Fruit fly (Drosophila melanogaster) whole organism, wandering third instar larva: Measurements from ENCODE around the gene CG31441.
A peak's percentile ranks its signal among the peaks of the same experiment; 100 is the strongest.

Experiments used
- Abd-B ChIP-seq: fragments of >200 bp; optimal IDR thresholded peaks from 2 replicates; lab custom pipeline; 2017; ENCODE audit warnings: missing biosample characterization, missing genetic modification characterization
- CG32264 ChIP-seq: fragments of 200-800 bp; sonication (Bioruptor generic); optimal IDR thresholded peaks from 2 replicates; lab custom pipeline; 2016; ENCODE audit warnings: missing biosample characterization, missing genetic modification characterization
- CG9705 ChIP-seq: fragments of 200-800 bp; sonication (Bioruptor generic); optimal IDR thresholded peaks from 2 replicates; lab custom pipeline; 2018; ENCODE audit warnings: missing biosample characterization, mild to moderate bottlenecking, missing genetic modification characterization
- CrebA ChIP-seq: fragments of 200-800 bp; sonication (Bioruptor generic); optimal IDR thresholded peaks from 2 replicates; lab custom pipeline; 2016; ENCODE audit warnings: missing biosample characterization, mild to moderate bottlenecking, missing genetic modification characterization, borderline replicate concordance
- Dfd ChIP-seq: fragments of >200 bp; optimal IDR thresholded peaks from 2 replicates; lab custom pipeline; 2017; ENCODE audit warnings: missing biosample characterization, missing genetic modification characterization
- Dif ChIP-seq: fragments of 200-275, 200-300 bp; sonication (Bioruptor generic); optimal IDR thresholded peaks from 2 replicates; lab custom pipeline; 2018; ENCODE audit warnings: missing biosample characterization, missing genetic modification characterization; ENCODE audit not compliant: partially characterized antibody
- GATAd ChIP-seq: sonication (Bioruptor generic); optimal IDR thresholded peaks from 2 replicates; lab custom pipeline; 2016; ENCODE audit warnings: missing biosample characterization, missing genetic modification characterization
- HLH106 ChIP-seq: fragments of 200-800 bp; optimal IDR thresholded peaks from 3 replicates; lab custom pipeline; 2019; ENCODE audit warnings: missing biosample characterization, mild to moderate bottlenecking, missing genetic modification characterization, moderate library complexity
- Hnf4 ChIP-seq: fragments of 200-800 bp; sonication (Bioruptor generic); optimal IDR thresholded peaks from 2 replicates; lab custom pipeline; 2016; ENCODE audit warnings: missing biosample characterization, mild to moderate bottlenecking, missing genetic modification characterization
- Hr78 ChIP-seq: fragments of >200 bp; optimal IDR thresholded peaks from 2 replicates; lab custom pipeline; 2017; ENCODE audit warnings: missing biosample characterization, missing genetic modification characterization
- Hr83 ChIP-seq: fragments of 200-300 bp; sonication (Bioruptor generic); optimal IDR thresholded peaks from 2 replicates; lab custom pipeline; 2016; ENCODE audit warnings: missing biosample characterization, mild to moderate bottlenecking, missing genetic modification characterization, moderate library complexity; ENCODE audit not compliant: poor library complexity, severe bottlenecking
- Jra ChIP-seq: sonication (Bioruptor generic); optimal IDR thresholded peaks from 2 replicates; lab custom pipeline; 2016; ENCODE audit warnings: missing biosample characterization, missing genetic modification characterization
- Mio ChIP-seq: sonication (Bioruptor generic); optimal IDR thresholded peaks from 2 replicates; lab custom pipeline; 2016; ENCODE audit warnings: missing biosample characterization, missing genetic modification characterization
- Myc ChIP-seq: fragments of >200 bp; optimal IDR thresholded peaks from 2 replicates; lab custom pipeline; 2017
- N ChIP-seq: fragments of >200 bp; optimal IDR thresholded peaks from 2 replicates; lab custom pipeline; 2018; ENCODE audit warnings: missing biosample characterization, missing external identifiers, missing genetic modification characterization
- OdsH ChIP-seq: fragments of 200-800 bp; sonication (Bioruptor generic); optimal IDR thresholded peaks from 2 replicates; lab custom pipeline; 2016; ENCODE audit warnings: missing biosample characterization, mild to moderate bottlenecking, missing genetic modification characterization
- Rel ChIP-seq, 2 experiments: fragments of 200-800 bp; sonication (Bioruptor generic) in 1 of 2; optimal IDR thresholded peaks; 2 replicates in 1 of 2; 3 replicates in 1 of 2; lab custom pipeline; 2016 to 2019; ENCODE audit warnings: mild to moderate bottlenecking in 2 of 2, missing biosample characterization in 2 of 2, missing genetic modification characterization in 2 of 2, moderate library complexity in 1 of 2
- Sp1 ChIP-seq: fragments of 200-800 bp; sonication (Bioruptor generic); optimal IDR thresholded peaks from 3 replicates; lab custom pipeline; 2019; ENCODE audit warnings: missing biosample characterization, mild to moderate bottlenecking, missing genetic modification characterization, moderate library complexity
- Vsx2 ChIP-seq: fragments of 200-300, 225-300 bp; sonication (Bioruptor generic); optimal IDR thresholded peaks from 2 replicates; lab custom pipeline; 2018; ENCODE audit warnings: missing biosample characterization, missing genetic modification characterization; ENCODE audit not compliant: partially characterized antibody
- br ChIP-seq: fragments of 200-800 bp; sonication (Bioruptor generic); optimal IDR thresholded peaks from 2 replicates; lab custom pipeline; 2016; ENCODE audit warnings: missing biosample characterization, missing genetic modification characterization
- brk ChIP-seq: fragments of 200-800 bp; sonication (Bioruptor generic); optimal IDR thresholded peaks from 2 replicates; lab custom pipeline; 2016; ENCODE audit warnings: missing biosample characterization, mild to moderate bottlenecking, missing genetic modification characterization
- dl ChIP-seq, 2 experiments: fragments of 175-275, 200-275 bp in 1 of 2; fragments of 200-275 bp in 1 of 2; sonication (Bioruptor generic); optimal IDR thresholded peaks; lab custom pipeline; 2018; ENCODE audit warnings: mild to moderate bottlenecking in 2 of 2, missing biosample characterization in 2 of 2, missing genetic modification characterization in 2 of 2, moderate library complexity in 2 of 2; ENCODE audit not compliant: partially characterized antibody in 2 of 2, insufficient read depth in 1 of 2
- dmrt93B ChIP-seq: fragments of 200-800 bp; sonication (Bioruptor generic); optimal IDR thresholded peaks from 2 replicates; lab custom pipeline; 2018; ENCODE audit warnings: missing biosample characterization, mild to moderate bottlenecking, missing genetic modification characterization
- dsf ChIP-seq: sonication (Bioruptor generic); optimal IDR thresholded peaks from 2 replicates; lab custom pipeline; 2016; ENCODE audit warnings: missing biosample characterization, missing genetic modification characterization, borderline replicate concordance
- ey ChIP-seq: fragments of 200-800 bp; sonication (Bioruptor generic); optimal IDR thresholded peaks from 2 replicates; lab custom pipeline; 2016; ENCODE audit warnings: missing biosample characterization, missing genetic modification characterization
- foxo ChIP-seq, 2 experiments: fragments of 200-800 bp; sonication (Bioruptor generic); optimal IDR thresholded peaks; 2 replicates in 1 of 2; 3 replicates in 1 of 2; lab custom pipeline; 2016 to 2017; ENCODE audit warnings: missing biosample characterization in 2 of 2, missing genetic modification characterization in 2 of 2
- fru ChIP-seq: fragments of 200-800 bp; sonication (Bioruptor generic); optimal IDR thresholded peaks from 3 replicates; lab custom pipeline; 2016; ENCODE audit warnings: missing biosample characterization, mild to moderate bottlenecking, missing genetic modification characterization
- h ChIP-seq: fragments of 200-800 bp; sonication (Bioruptor generic); optimal IDR thresholded peaks from 3 replicates; lab custom pipeline; 2016; ENCODE audit warnings: missing biosample characterization, mild to moderate bottlenecking, missing genetic modification characterization
- jim ChIP-seq: fragments of 175-275, 200-325 bp; sonication (Bioruptor generic); optimal IDR thresholded peaks from 2 replicates; lab custom pipeline; 2016; ENCODE audit warnings: missing biosample characterization, mild to moderate bottlenecking, missing genetic modification characterization
- lola ChIP-seq: fragments of >200 bp; optimal IDR thresholded peaks from 2 replicates; lab custom pipeline; 2017; ENCODE audit warnings: missing biosample characterization, missing genetic modification characterization
- pan ChIP-seq: fragments of >200 bp; optimal IDR thresholded peaks from 2 replicates; lab custom pipeline; 2017
- psq ChIP-seq: fragments of 200-800 bp; sonication (Bioruptor generic); optimal IDR thresholded peaks from 3 replicates; lab custom pipeline; 2017; ENCODE audit warnings: missing biosample characterization, mild to moderate bottlenecking, missing genetic modification characterization, moderate library complexity
- rgr ChIP-seq: fragments of 200-800 bp; sonication (Bioruptor generic); optimal IDR thresholded peaks from 3 replicates; lab custom pipeline; 2016; ENCODE audit warnings: missing biosample characterization, mild to moderate bottlenecking, missing genetic modification characterization
- sage ChIP-seq: fragments of 200-800 bp; sonication (Bioruptor generic); optimal IDR thresholded peaks from 2 replicates; lab custom pipeline; 2016; ENCODE audit warnings: missing biosample characterization, mild to moderate bottlenecking, missing genetic modification characterization
- sv ChIP-seq: fragments of 200-800 bp; sonication (Bioruptor generic); optimal IDR thresholded peaks from 3 replicates; lab custom pipeline; 2016; ENCODE audit warnings: missing biosample characterization, missing genetic modification characterization
- tai ChIP-seq: sonication (Bioruptor generic); optimal IDR thresholded peaks from 2 replicates; lab custom pipeline; 2016; ENCODE audit warnings: missing biosample characterization, missing genetic modification characterization
- usp ChIP-seq: fragments of >200 bp; optimal IDR thresholded peaks from 2 replicates; lab custom pipeline; 2017; ENCODE audit warnings: missing biosample characterization, missing genetic modification characterization
- woc ChIP-seq: sonication (Bioruptor generic); optimal IDR thresholded peaks from 2 replicates; lab custom pipeline; 2016; ENCODE audit warnings: missing biosample characterization, mild to moderate bottlenecking, missing genetic modification characterization

The CG31441 gene

dm6 chr3R:11236041-11236440 is at the start of gene CG31441:
CG31441 (plus strand) TSS chr3R:11236286.
- TF ChIP-seq Hr83 (GFP tag; lab: Kevin White, UChicago) (peak; percentile 31), foxo (GFP tag; optimal IDR thresholded peaks at IDR 0.05; lab: Kevin White, UChicago) (no peak), Mio (GFP tag; lab: Kevin White, UChicago) (no peak)

- TF ChIP-seq h (GFP tag; lab: Kevin White, UChicago) (no peak), CG9705 (GFP tag; lab: Kevin White, UChicago) (no peak), Sp1 (GFP tag; lab: Kevin White, UChicago) (no peak), CG32264 (GFP tag; lab: Kevin White, UChicago) (no peak), CrebA (GFP tag; lab: Kevin White, UChicago) (no peak), tai (GFP tag; lab: Kevin White, UChicago) (no peak), Mio (GFP tag; lab: Kevin White, UChicago) (no peak), woc (GFP tag; lab: Kevin White, UChicago) (no peak), Vsx2 (GFP tag; lab: Kevin White, UChicago) (no peak), brk (GFP tag; lab: Kevin White, UChicago) (no peak), usp (no peak), Dif (GFP tag; lab: Kevin White, UChicago) (no peak), Hr78 (GFP tag; lab: Kevin White, UChicago) (no peak), sage (GFP tag; lab: Kevin White, UChicago) (no peak), ey (GFP tag; lab: Kevin White, UChicago) (no peak), br (GFP tag; lab: Kevin White, UChicago) (no peak), dsf (no peak), Hr83 (GFP tag; lab: Kevin White, UChicago) (no peak)
- TF ChIP-seq, all 38 proteins: peak for 0
Observed at dm6 chr3R:11195792-11196191, 40.3 kb upstream of the CG31441 start, which contains the start of gene CG18577. CG18577 (plus strand) TSS chr3R:11196092.

- TF ChIP-seq Dif (GFP tag; lab: Kevin White, UChicago) (peak; percentile 4), ey (GFP tag; lab: Kevin White, UChicago) (peak; percentile 90), GATAd (GFP tag; lab: Kevin White, UChicago) (peak; percentile 64), tai (GFP tag; lab: Kevin White, UChicago) (peak; percentile 73), usp (no peak), Mio (GFP tag; lab: Kevin White, UChicago) (no peak), Myc (lab: Kevin White, UChicago) (no peak), dsf (peak; percentile 80), CrebA (GFP tag; lab: Kevin White, UChicago) (no peak), Rel (GFP tag; optimal IDR thresholded peaks at IDR 0.05; lab: Kevin White, UChicago) (peak; percentile 73), Rel (tag; optimal IDR thresholded peaks at IDR 0.05; lab: Kevin White, UChicago) (peak; percentile 65), Hnf4 (GFP tag; lab: Kevin White, UChicago) (peak; percentile 72), Hr83 (GFP tag; lab: Kevin White, UChicago) (no peak), psq (GFP tag; lab: Kevin White, UChicago) (peak; percentile 98), brk (GFP tag; lab: Kevin White, UChicago) (peak; percentile 88), rgr (GFP tag; lab: Kevin White, UChicago) (peak; percentile 94), dl (GFP tag; optimal IDR thresholded peaks at IDR 0.05; lab: Kevin White, UChicago; ENCODE audit: insufficient read depth in 1 of 2, partially characterized antibody in 2 of 2) (no peak), Jra (no peak), sage (GFP tag; lab: Kevin White, UChicago) (peak; percentile 72), N (GFP tag; lab: Kevin White, UChicago) (no peak), woc (GFP tag; lab: Kevin White, UChicago) (peak; percentile 92), CG9705 (GFP tag; lab: Kevin White, UChicago) (peak; percentile 94), Vsx2 (GFP tag; lab: Kevin White, UChicago) (no peak), sv (GFP tag; lab: Kevin White, UChicago) (peak; percentile 95), Dfd (peak; percentile 99), h (GFP tag; lab: Kevin White, UChicago) (peak; percentile 95), jim (GFP tag; lab: Kevin White, UChicago) (no peak), OdsH (peak; percentile 96), foxo (GFP tag; optimal IDR thresholded peaks at IDR 0.05; lab: Kevin White, UChicago) (peak in 1 of 2 experiments; percentile 96), Hr78 (GFP tag; lab: Kevin White, UChicago) (no peak), lola (GFP tag; lab: Kevin White, UChicago) (no peak), Abd-B (no peak), br (GFP tag; lab: Kevin White, UChicago) (peak; percentile 90), dmrt93B (peak; percentile 98), fru (peak; percentile 96), CG32264 (GFP tag; lab: Kevin White, UChicago) (no peak), Sp1 (GFP tag; lab: Kevin White, UChicago) (peak; percentile 99), pan (lab: Kevin White, UChicago) (no peak), HLH106 (tag; lab: Kevin White, UChicago) (peak; percentile 95)
Observed at dm6 chr3R:11196648-11197388, 39.3 kb upstream of the CG31441 start.
